Fruit fly (Drosophila melanogaster): ENCODE results near the gene Muc12Ea.

dm6 chrX:14247035-14247786 is 30.3 kb upstream of the Muc12Ea start, which contains the start of gene mud:
- TF ChIP-seq sens-2 (GFP tag; IDR thresholded peaks at IDR 0.05) (no peak), CG10274 (GFP tag; optimal IDR thresholded peaks at IDR 0.05) (no peak), nerfin-1 (tag; optimal IDR thresholded peaks at IDR 0.05) (no peak), CG12155 (GFP tag; optimal IDR thresholded peaks at IDR 0.05) (no peak), CG32532 (GFP tag; IDR thresholded peaks at IDR 0.05) (peak; percentile 48), HLH4C (GFP tag; IDR thresholded peaks at IDR 0.05; ENCODE audit: partially characterized antibody) (peak; percentile 77), Nf-YA (GFP tag; IDR thresholded peaks at IDR 0.05) (no peak), CG18764 (GFP tag; optimal IDR thresholded peaks at IDR 0.05) (no peak), shn (GFP tag; optimal IDR thresholded peaks at IDR 0.05) (no peak), Six4 (GFP tag; optimal IDR thresholded peaks at IDR 0.05) (no peak), YL-1 (GFP tag; optimal IDR thresholded peaks at IDR 0.05) (no peak), CG8478 (optimal IDR thresholded peaks at IDR 0.05) (no peak)

Data from whole organism, embryonic.